Worm (Caenorhabditis elegans): ENCODE results near the gene Y102A5C.4.

Y102A5C.4 gene

DNA sequence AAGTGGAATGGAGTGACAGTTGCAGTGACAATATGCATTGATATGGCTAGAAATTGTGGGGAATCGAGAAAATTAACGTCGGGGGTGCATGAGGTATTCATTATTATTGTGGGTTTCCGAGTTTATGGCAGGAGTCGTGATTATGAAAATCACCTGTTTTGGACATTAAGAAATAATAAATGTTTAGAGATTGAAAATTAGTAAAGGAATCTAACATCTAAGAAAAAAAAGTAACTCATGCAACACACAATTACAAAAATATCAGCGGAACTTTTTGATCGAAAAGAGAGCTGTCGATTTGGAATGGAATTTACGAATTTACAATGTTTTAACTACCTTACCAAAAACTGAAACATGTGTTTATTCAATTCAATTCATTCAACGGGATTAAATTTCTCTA, 32.7 kb downstream of the Y102A5C.4 start, which contains the start of gene srh-206:
Gene srh-206 (minus strand): TSS at position 101 of the 400 bp plus-strand sequence.
- TF ChIP-seq ama-1 (optimal IDR thresholded peaks at IDR 0.05) = no peak
- TF ChIP-seq pha-2 (tag; optimal IDR thresholded peaks at IDR 0.05) = no peak
- TF ChIP-seq ceh-18 (tag; optimal IDR thresholded peaks at IDR 0.05) = no peak
- TF ChIP-seq tbx-2 (tag; optimal IDR thresholded peaks at IDR 0.05) = no peak
- TF ChIP-seq ttx-3 (tag; optimal IDR thresholded peaks at IDR 0.05) = no peak
- TF ChIP-seq rnt-1 (tag; optimal IDR thresholded peaks at IDR 0.05) = no peak
- no peak for TF ChIP-seq ahr-1 (tag; optimal IDR thresholded peaks at IDR 0.05)
- no peak for TF ChIP-seq madf-2 (tag; optimal IDR thresholded peaks at IDR 0.05)
- no peak for TF ChIP-seq elt-4 (tag; optimal IDR thresholded peaks at IDR 0.05)
- no peak for TF ChIP-seq tbx-7 (tag; optimal IDR thresholded peaks at IDR 0.05)
- no peak for TF ChIP-seq zip-5 (tag; optimal IDR thresholded peaks at IDR 0.05)
- no peak for TF ChIP-seq odd-2 (tag; optimal IDR thresholded peaks at IDR 0.05)
- TF ChIP-seq ceh-34 (tag; optimal IDR thresholded peaks at IDR 0.05) = no peak
- no peak for TF ChIP-seq pag-3 (tag; optimal IDR thresholded peaks at IDR 0.05; ENCODE audit: borderline replicate concordance)
- TF ChIP-seq gmeb-2 (tag; optimal IDR thresholded peaks at IDR 0.05) = no peak

DNA sequence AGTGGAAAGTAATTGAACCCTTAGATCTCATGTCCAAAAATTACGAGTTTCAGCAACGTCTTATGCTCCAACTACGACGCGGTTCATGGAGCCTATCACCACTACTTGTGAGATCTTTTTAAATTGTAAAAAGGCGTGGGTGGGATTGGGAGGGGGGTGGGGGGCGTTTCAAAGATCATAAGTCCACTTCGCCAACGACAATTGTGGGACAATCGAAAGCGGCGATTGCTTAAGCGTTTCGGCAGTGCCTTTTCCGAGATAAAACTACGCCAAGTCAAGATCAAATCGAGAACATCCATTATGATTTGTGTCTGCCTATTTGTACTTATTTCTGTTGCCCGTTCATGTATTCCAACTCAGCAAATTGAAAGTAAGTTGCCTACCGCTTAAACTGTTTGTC, 34.2 kb downstream of the Y102A5C.4 start, which contains the start of gene clec-239:
Gene clec-239 (plus strand): TSS at position 301 of the 400 bp plus-strand sequence.
- no peak for TF ChIP-seq ahr-1 (tag; optimal IDR thresholded peaks at IDR 0.05)
- TF ChIP-seq nhr-232 (tag; optimal IDR thresholded peaks at IDR 0.05) = no peak
- no peak for TF ChIP-seq ceh-22 (tag; optimal IDR thresholded peaks at IDR 0.05)
- TF ChIP-seq ceh-18 (tag; optimal IDR thresholded peaks at IDR 0.05) = no peak
- TF ChIP-seq elt-4 (tag; optimal IDR thresholded peaks at IDR 0.05) = no peak
- TF ChIP-seq elt-2 (tag; optimal IDR thresholded peaks at IDR 0.05) = no peak
- no peak for TF ChIP-seq zip-5 (tag; optimal IDR thresholded peaks at IDR 0.05)
- TF ChIP-seq syd-9 (tag; optimal IDR thresholded peaks at IDR 0.05) = no peak
- TF ChIP-seq eyg-1 (tag; optimal IDR thresholded peaks at IDR 0.05) = no peak

DNA sequence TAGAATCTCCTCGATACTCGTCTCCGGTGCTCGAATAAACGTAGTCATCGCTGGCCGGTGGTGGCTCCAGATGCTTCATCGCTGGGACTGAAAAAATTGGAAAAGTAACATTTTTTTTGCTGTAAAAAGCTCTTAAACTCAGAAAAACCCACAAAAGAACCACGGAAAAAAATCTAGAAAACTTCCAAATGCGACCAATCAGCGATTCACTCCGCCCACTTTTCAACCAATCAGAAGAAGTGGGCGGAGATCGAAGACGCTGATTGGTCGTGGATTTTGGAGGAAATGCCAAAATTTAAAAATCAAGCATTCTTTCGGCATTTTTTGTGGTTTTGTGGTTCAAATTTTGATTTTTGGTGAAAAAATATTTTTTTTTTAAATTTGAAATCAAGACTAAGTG, 36.9 kb downstream of the Y102A5C.4 start:
- TF ChIP-seq nfya-1 (tag; optimal IDR thresholded peaks at IDR 0.05) = peak; percentile 84
- TF ChIP-seq hlh-13 (GFP tag; optimal IDR thresholded peaks at IDR 0.05) = no peak

DNA sequence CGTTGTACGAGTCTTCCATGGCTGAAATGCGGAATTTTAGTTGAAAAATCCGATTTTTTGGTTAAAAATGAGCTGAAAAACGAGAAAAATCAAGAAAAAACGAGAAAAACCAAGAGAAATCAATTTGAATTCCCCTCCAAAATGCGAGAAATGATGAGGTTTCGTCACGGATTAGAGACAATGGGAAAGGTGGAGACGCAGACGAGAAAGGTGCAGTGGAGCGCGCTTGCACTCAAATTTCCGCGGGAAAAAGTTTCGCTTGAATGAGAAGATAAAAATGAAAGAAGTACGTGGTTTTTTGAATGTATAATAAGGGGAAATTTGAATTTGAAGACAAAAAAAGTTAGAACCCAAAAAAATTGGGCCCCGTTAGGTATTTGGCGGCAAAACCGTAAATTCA, 43.6 kb downstream of the Y102A5C.4 start, which contains the start of gene efl-1:
Gene efl-1 (minus strand): TSS at position 21 of the 400 bp plus-strand sequence.
- TF ChIP-seq ceh-30 (tag; optimal IDR thresholded peaks at IDR 0.05) = no peak
- TF ChIP-seq dve-1 (tag; optimal IDR thresholded peaks at IDR 0.05) = peak; percentile 57
- TF ChIP-seq ceh-34 (tag; optimal IDR thresholded peaks at IDR 0.05) = peak; percentile 56
- TF ChIP-seq nhr-232 (tag; optimal IDR thresholded peaks at IDR 0.05) = no peak
- TF ChIP-seq ceh-19 (GFP tag; optimal IDR thresholded peaks at IDR 0.05) = peak; percentile 34
- TF ChIP-seq odd-2 (tag; optimal IDR thresholded peaks at IDR 0.05) = no peak
- TF ChIP-seq F13H6.1 (tag; optimal IDR thresholded peaks at IDR 0.05) = no peak
- TF ChIP-seq nfya-1 (tag; optimal IDR thresholded peaks at IDR 0.05) = peak; percentile 86
- TF ChIP-seq madf-2 (tag; optimal IDR thresholded peaks at IDR 0.05) = no peak
- TF ChIP-seq fkh-6 (tag; optimal IDR thresholded peaks at IDR 0.05) = no peak
- TF ChIP-seq K09A11.1 (tag; optimal IDR thresholded peaks at IDR 0.05; ENCODE audit: insufficient read depth) = peak; percentile 21
- no peak for TF ChIP-seq pag-3 (tag; optimal IDR thresholded peaks at IDR 0.05; ENCODE audit: borderline replicate concordance)
- peak; percentile 19 for TF ChIP-seq pqm-1 (tag; optimal IDR thresholded peaks at IDR 0.05)
- no peak for TF ChIP-seq fax-1 (tag; optimal IDR thresholded peaks at IDR 0.05)
- TF ChIP-seq pha-4 (tag; optimal IDR thresholded peaks at IDR 0.05) = no peak
- no peak for TF ChIP-seq ceh-45 (GFP tag; IDR thresholded peaks at IDR 0.05)
- no peak for TF ChIP-seq lim-6 (tag; optimal IDR thresholded peaks at IDR 0.05)
- TF ChIP-seq ets-4 (tag; optimal IDR thresholded peaks at IDR 0.05) = peak; percentile 17
- TF ChIP-seq ceh-31 (tag; optimal IDR thresholded peaks at IDR 0.05) = peak; percentile 58
- no peak for TF ChIP-seq ttx-3 (tag; optimal IDR thresholded peaks at IDR 0.05)
- no peak for TF ChIP-seq sdc-2 (tag; optimal IDR thresholded peaks at IDR 0.05)
- no peak for TF ChIP-seq hlh-8 (tag; optimal IDR thresholded peaks at IDR 0.05)
- TF ChIP-seq unc-42 (tag; optimal IDR thresholded peaks at IDR 0.05) = peak; percentile 98
- no peak for TF ChIP-seq ceh-9 (tag; optimal IDR thresholded peaks at IDR 0.05)
- peak; percentile 52 for TF ChIP-seq tbx-2 (tag; optimal IDR thresholded peaks at IDR 0.05)
- TF ChIP-seq zip-5 (tag; optimal IDR thresholded peaks at IDR 0.05) = no peak
- TF ChIP-seq pat-9 (tag; optimal IDR thresholded peaks at IDR 0.05) = no peak
- TF ChIP-seq rnt-1 (tag; optimal IDR thresholded peaks at IDR 0.05) = peak; percentile 78
- TF ChIP-seq nhr-11 (tag; optimal IDR thresholded peaks at IDR 0.05) = no peak
- no peak for TF ChIP-seq ama-1 (optimal IDR thresholded peaks at IDR 0.05)
- TF ChIP-seq hlh-30 (tag; optimal IDR thresholded peaks at IDR 0.05; ENCODE audit: insufficient read depth) = peak; percentile 8
- no peak; the same call in 1 of the 2 replicates for TF ChIP-seq sox-2 (GFP tag; IDR thresholded peaks at IDR 0.05)
- peak; percentile 70 for TF ChIP-seq ceh-18 (tag; optimal IDR thresholded peaks at IDR 0.05)
- TF ChIP-seq unc-55 (GFP tag; optimal IDR thresholded peaks at IDR 0.05) = peak; percentile 88
- TF ChIP-seq ceh-24 (tag; optimal IDR thresholded peaks at IDR 0.05) = no peak

Data from whole organism, late embryonic.